Worm (Caenorhabditis elegans) whole organism, L2 larva: ENCODE results near the gene eri-5.

Experiments used
- C34F6.9 ChIP-seq: fragments of 150-350 bp; optimal IDR thresholded peaks from 2 replicates; lab custom pipeline; 2014; ENCODE audit warnings: missing biosample characterization, missing genetic modification characterization
- F13H6.1 ChIP-seq: sonication (generic microtip); optimal IDR thresholded peaks from 2 replicates; lab custom pipeline; 2016; ENCODE audit warnings: missing genetic modification characterization, missing compliant biosample characterization
- R02D3.7 ChIP-seq: fragments of 150-350 bp; optimal IDR thresholded peaks from 2 replicates; lab custom pipeline; 2014; ENCODE audit warnings: missing biosample characterization, missing genetic modification characterization
- alr-1 ChIP-seq: fragments of 150-350 bp; optimal IDR thresholded peaks from 2 replicates; lab custom pipeline; 2014; ENCODE audit warnings: missing biosample characterization, missing genetic modification characterization
- ama-1 ChIP-seq: fragments of 150-350 bp; optimal IDR thresholded peaks from 2 replicates; lab custom pipeline; 2018; ENCODE audit warnings: inconsistent platforms
- ceh-16 ChIP-seq: fragments of 150-350 bp; optimal IDR thresholded peaks from 2 replicates; lab custom pipeline; 2014; ENCODE audit warnings: missing biosample characterization, missing genetic modification characterization
- dmd-4 ChIP-seq: sonication (generic microtip); optimal IDR thresholded peaks from 2 replicates; lab custom pipeline; 2017; ENCODE audit warnings: missing biosample characterization, missing genetic modification characterization
- elt-1 ChIP-seq: fragments of 150-350 bp; optimal IDR thresholded peaks from 2 replicates; lab custom pipeline; 2014; ENCODE audit warnings: missing biosample characterization, missing genetic modification characterization
- elt-3 ChIP-seq: sonication (generic microtip); optimal IDR thresholded peaks from 2 replicates; lab custom pipeline; 2017; ENCODE audit warnings: missing biosample characterization, missing genetic modification characterization
- fos-1 ChIP-seq: fragments of 150-350 bp; optimal IDR thresholded peaks from 2 replicates; lab custom pipeline; 2014; ENCODE audit warnings: missing biosample characterization, missing genetic modification characterization
- gmeb-1 ChIP-seq: fragments of 150-350 bp; optimal IDR thresholded peaks from 2 replicates; lab custom pipeline; 2014; ENCODE audit warnings: missing biosample characterization, missing genetic modification characterization
- lin-39 ChIP-seq: fragments of 150-350 bp; optimal IDR thresholded peaks from 2 replicates; lab custom pipeline; 2014; ENCODE audit warnings: missing biosample characterization, missing genetic modification reagents, missing genetic modification characterization
- mdl-1 ChIP-seq, 2 experiments: fragments of 150-350 bp in 1 of 2; sonication (generic microtip) in 1 of 2; optimal IDR thresholded peaks; 2 replicates each; lab custom pipeline; 2017; ENCODE audit warnings: missing biosample characterization in 2 of 2, missing genetic modification characterization in 2 of 2
- nhr-11 ChIP-seq: fragments of 150-350 bp; optimal IDR thresholded peaks from 2 replicates; lab custom pipeline; 2014; ENCODE audit warnings: missing biosample characterization, missing genetic modification characterization
- nhr-12 ChIP-seq: fragments of 150-350 bp; optimal IDR thresholded peaks from 2 replicates; lab custom pipeline; 2014; ENCODE audit warnings: missing biosample characterization, missing genetic modification characterization
- nhr-21 ChIP-seq: fragments of 150-350 bp; optimal IDR thresholded peaks from 2 replicates; lab custom pipeline; 2014; ENCODE audit warnings: missing biosample characterization, missing genetic modification characterization
- nhr-23 ChIP-seq: fragments of 150-350 bp; optimal IDR thresholded peaks from 2 replicates; lab custom pipeline; 2014; ENCODE audit warnings: missing biosample characterization, missing genetic modification reagents, missing genetic modification characterization
- nhr-237 ChIP-seq: fragments of 150-350 bp; optimal IDR thresholded peaks from 2 replicates; lab custom pipeline; 2014; ENCODE audit warnings: missing biosample characterization, missing genetic modification characterization
- nhr-25 ChIP-seq: fragments of 150-350 bp; sonication (generic microtip); optimal IDR thresholded peaks from 3 replicates; lab custom pipeline; 2014; ENCODE audit warnings: missing biosample characterization, missing genetic modification characterization
- nhr-6 ChIP-seq: fragments of 150-350 bp; optimal IDR thresholded peaks from 2 replicates; lab custom pipeline; 2014; ENCODE audit warnings: missing biosample characterization, missing genetic modification characterization
- nhr-77 ChIP-seq: fragments of 150-350 bp; optimal IDR thresholded peaks from 2 replicates; lab custom pipeline; 2014; ENCODE audit warnings: missing biosample characterization, missing genetic modification characterization
- peb-1 ChIP-seq: fragments of 150-350 bp; optimal IDR thresholded peaks from 2 replicates; lab custom pipeline; 2014; ENCODE audit warnings: missing biosample characterization, missing genetic modification characterization
- sem-4 ChIP-seq: fragments of 150-350 bp; optimal IDR thresholded peaks from 2 replicates; lab custom pipeline; 2014; ENCODE audit warnings: missing biosample characterization, missing genetic modification reagents, missing genetic modification characterization
- skn-1 ChIP-seq: sonication (generic microtip); optimal IDR thresholded peaks from 2 replicates; lab custom pipeline; 2017; ENCODE audit warnings: missing biosample characterization, missing genetic modification characterization
- unc-39 ChIP-seq: fragments of 150-350 bp; optimal IDR thresholded peaks from 2 replicates; lab custom pipeline; 2014; ENCODE audit warnings: missing biosample characterization, missing genetic modification characterization
- unc-55 ChIP-seq: fragments of 150-350 bp; sonication (generic microtip); optimal IDR thresholded peaks from 3 replicates; lab custom pipeline; 2014; ENCODE audit warnings: missing biosample characterization, missing genetic modification reagents, missing genetic modification characterization
- zag-1 ChIP-seq: fragments of 150-350 bp; optimal IDR thresholded peaks from 2 replicates; lab custom pipeline; 2014; ENCODE audit warnings: missing biosample characterization, missing genetic modification characterization
- ztf-11 ChIP-seq: sonication (generic microtip); optimal IDR thresholded peaks from 2 replicates; lab custom pipeline; 2017; ENCODE audit warnings: missing biosample characterization, missing genetic modification characterization
- ztf-4 ChIP-seq: fragments of 150-350 bp; optimal IDR thresholded peaks from 2 replicates; lab custom pipeline; 2014; ENCODE audit warnings: missing biosample characterization, missing genetic modification characterization

The eri-5 gene

ce11 chrIV:2408437-2408836 is 17.8 kb downstream of the eri-5 start (continued):
- TF ChIP-seq peb-1 (tag; lab: Kevin White, UChicago): no peak
- no peak for TF ChIP-seq unc-39
- no peak for TF ChIP-seq elt-1 (tag; lab: Kevin White, UChicago)
- peak; percentile 78 for TF ChIP-seq F13H6.1 (tag; lab: Kevin White, UChicago)
- peak; percentile 29 for TF ChIP-seq sem-4
- peak; percentile 80 for TF ChIP-seq fos-1 (tag; lab: Kevin White, UChicago)

- TF ChIP-seq fos-1 (tag; lab: Kevin White, UChicago): peak; percentile 49
- peak; percentile 84 for TF ChIP-seq skn-1
- TF ChIP-seq R02D3.7 (tag; lab: Kevin White, UChicago): no peak
These were observed 21.8 kb downstream of the eri-5 start, which contains the start of gene Y38F2AR.12 for ce11 chrIV:2412370-2412962. TSS of gene Y38F2AR.12 (minus strand) at chrIV:2412420.

- TF ChIP-seq peb-1 (tag; lab: Kevin White, UChicago) (no peak), ama-1 (lab: Kevin White, UChicago) (no peak), elt-3 (tag; lab: Kevin White, UChicago) (no peak)
These were observed 26.1 kb downstream of the eri-5 start for ce11 chrIV:2416738-2417137.

ce11 chrIV:2432693-2433092 is 42.1 kb downstream of the eri-5 start, which contains the start of gene C45G7.4:
TSS of gene C45G7.4 (plus strand) at chrIV:2432993.
- TF ChIP-seq dmd-4 (tag; lab: Kevin White, UChicago) (no peak), nhr-11 (tag; lab: Kevin White, UChicago) (no peak), unc-55 (no peak), nhr-21 (no peak), nhr-25 (tag; lab: Kevin White, UChicago) (no peak)

ce11 chrIV:2434366-2434765 is 43.7 kb downstream of the eri-5 start:
- TF ChIP-seq nhr-6 (no peak), gmeb-1 (tag; lab: Kevin White, UChicago) (no peak), lin-39 (tag; lab: Kevin White, UChicago) (no peak), nhr-12 (no peak), nhr-25 (tag; lab: Kevin White, UChicago) (no peak), ztf-4 (tag; lab: Kevin White, UChicago) (no peak), alr-1 (tag; lab: Kevin White, UChicago) (no peak), ceh-16 (no peak), ztf-11 (tag; lab: Kevin White, UChicago) (no peak), nhr-237 (tag; lab: Kevin White, UChicago) (no peak), elt-1 (tag; lab: Kevin White, UChicago) (no peak), zag-1 (tag; lab: Kevin White, UChicago) (no peak), C34F6.9 (tag; lab: Kevin White, UChicago) (no peak), nhr-77 (tag; lab: Kevin White, UChicago) (no peak), nhr-11 (tag; lab: Kevin White, UChicago) (no peak), mdl-1 (tag; optimal IDR thresholded peaks at IDR 0.05; lab: Kevin White, UChicago) (no peak), nhr-23 (no peak)
